Worm (Caenorhabditis elegans) whole organism, L4/young adult: ENCODE data around the gene trpp-1.

Experiments
- W03F9.2 ChIP-seq: fragments of 150-350 bp; optimal IDR thresholded peaks from 2 replicates; lab custom pipeline; 2014; ENCODE audit warnings: missing biosample characterization, missing genetic modification characterization
- dao-5 ChIP-seq: sonication (generic microtip); optimal IDR thresholded peaks from 2 replicates; lab custom pipeline; 2016; ENCODE audit warnings: missing genotype, missing genetic modification characterization, moderate library complexity, missing compliant biosample characterization
- him-1 ChIP-seq: sonication (generic microtip); optimal IDR thresholded peaks from 2 replicates; lab custom pipeline; 2016; ENCODE audit warnings: missing genotype, missing genetic modification reagents, missing genetic modification characterization, missing compliant biosample characterization

trpp-1 gene

ce11 chrV:247576-247975, 46.2 kb downstream of the trpp-1 start:
- no peak for TF ChIP-seq W03F9.2 (tag; lab: Kevin White, UChicago)
- no peak for TF ChIP-seq him-1 (tag; lab: Kevin White, UChicago)
- TF ChIP-seq dao-5 = no peak

- TF ChIP-seq him-1 (tag; lab: Kevin White, UChicago) = no peak
- TF ChIP-seq W03F9.2 (tag; lab: Kevin White, UChicago) = no peak
- no peak for TF ChIP-seq dao-5
Observed at ce11 chrV:248636-249035, 47.2 kb downstream of the trpp-1 start.

ce11 chrV:251652-252051, 50.3 kb downstream of the trpp-1 start, which contains the start of gene oac-39:
TSS of gene oac-39 (minus strand) at chrV:251752.
- TF ChIP-seq dao-5 = no peak
- no peak for TF ChIP-seq W03F9.2 (tag; lab: Kevin White, UChicago)
- no peak for TF ChIP-seq him-1 (tag; lab: Kevin White, UChicago)
